Worm (Caenorhabditis elegans): ENCODE measurements around the gene R09H10.7.

R09H10.7 gene

DNA sequence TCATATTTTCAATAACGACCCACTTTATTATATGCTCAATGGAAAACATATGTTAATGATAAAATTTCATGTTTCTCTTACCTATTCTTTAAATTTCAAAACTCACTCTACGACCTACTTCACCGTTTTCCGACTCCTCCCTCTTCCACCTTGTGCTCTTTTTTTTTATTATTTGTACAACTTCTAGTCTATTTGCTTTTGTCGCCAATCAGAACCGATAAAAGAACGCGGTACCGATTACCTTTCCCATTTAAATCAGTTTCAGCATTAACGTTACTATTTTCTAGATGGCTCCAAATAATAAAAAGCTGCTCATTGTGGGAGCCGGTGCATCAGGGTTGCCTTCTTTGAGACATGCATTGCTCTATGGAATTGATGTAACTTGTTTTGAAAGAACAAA lies 40.8 kb downstream of the R09H10.7 start, which contains the start of gene fmo-1:
fmo-1 (plus strand) TSS at position 98 of the 400 bp plus-strand sequence.
- no peak for TF ChIP-seq nfya-1 (tag; optimal IDR thresholded peaks at IDR 0.05)
- TF ChIP-seq pax-1 (tag; optimal IDR thresholded peaks at IDR 0.05) = no peak
- TF ChIP-seq sdc-2 (tag; optimal IDR thresholded peaks at IDR 0.05) = no peak
- no peak for TF ChIP-seq T23F11.4 (GFP tag; optimal IDR thresholded peaks at IDR 0.05)
- TF ChIP-seq unc-86 (tag; optimal IDR thresholded peaks at IDR 0.05) = no peak
- TF ChIP-seq odd-2 (tag; optimal IDR thresholded peaks at IDR 0.05) = no peak
- no peak for TF ChIP-seq tbx-7 (tag; optimal IDR thresholded peaks at IDR 0.05)
- no peak for TF ChIP-seq che-1 (tag; optimal IDR thresholded peaks at IDR 0.05)
- no peak for TF ChIP-seq ceh-14 (tag; optimal IDR thresholded peaks at IDR 0.05)

DNA sequence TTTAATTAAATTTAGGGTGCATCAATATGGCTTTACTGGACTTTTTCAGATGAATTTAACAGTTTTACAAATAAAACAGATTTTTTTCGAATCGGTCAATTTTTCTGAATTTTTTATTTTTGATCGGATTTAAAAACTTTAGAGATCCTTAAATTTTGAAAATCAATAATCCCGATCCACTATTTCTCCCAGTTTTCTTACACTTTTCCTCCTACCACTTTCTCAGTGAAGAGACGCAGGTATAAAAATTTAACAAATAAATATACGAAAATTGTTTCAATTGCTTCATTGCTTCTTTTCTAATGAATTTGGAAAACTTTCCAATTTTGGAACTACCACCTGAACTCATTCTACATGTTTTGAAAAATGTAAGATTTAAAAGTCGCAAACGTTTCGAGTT lies 43.2 kb downstream of the R09H10.7 start, which contains the start of gene K08C7.7:
K08C7.7 (plus strand) TSS at position 301 of the 400 bp plus-strand sequence.
- no peak for TF ChIP-seq pax-1 (tag; optimal IDR thresholded peaks at IDR 0.05)
- no peak for TF ChIP-seq hlh-30 (tag; optimal IDR thresholded peaks at IDR 0.05; ENCODE audit: insufficient read depth)
- no peak for TF ChIP-seq odd-2 (tag; optimal IDR thresholded peaks at IDR 0.05)
- TF ChIP-seq sox-4 (tag; optimal IDR thresholded peaks at IDR 0.05) = no peak
- no peak for TF ChIP-seq rnt-1 (tag; optimal IDR thresholded peaks at IDR 0.05)

DNA sequence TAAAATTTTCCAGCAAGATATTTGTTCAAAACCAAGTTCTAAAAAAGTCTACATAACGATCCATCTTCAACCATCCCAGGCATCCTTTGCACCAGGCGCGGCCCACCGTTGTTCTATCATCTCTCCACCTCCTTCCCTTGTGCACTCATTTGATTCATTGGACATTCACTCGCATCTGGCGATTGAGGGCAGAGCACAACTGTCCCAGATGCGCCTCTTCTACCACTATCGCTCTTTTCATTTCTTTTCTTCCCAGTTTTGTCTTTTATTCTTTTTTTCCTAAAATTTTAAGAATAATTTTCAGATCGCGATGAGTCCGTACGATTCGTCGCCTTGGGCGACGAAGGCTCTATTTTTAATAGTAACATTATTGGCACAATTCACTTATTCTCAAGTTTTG lies 45.6 kb downstream of the R09H10.7 start, which contains the start of gene epi-1:
epi-1 (plus strand) TSS at position 301 of the 400 bp plus-strand sequence.
- TF ChIP-seq unc-3 (GFP tag; conservative IDR thresholded peaks at IDR 0.05) (no peak), unc-3 (tag; optimal IDR thresholded peaks at IDR 0.05) (no peak), nfya-1 (tag; optimal IDR thresholded peaks at IDR 0.05) (no peak), rnt-1 (tag; optimal IDR thresholded peaks at IDR 0.05) (no peak), ceh-24 (tag; optimal IDR thresholded peaks at IDR 0.05) (no peak), hlh-8 (tag; optimal IDR thresholded peaks at IDR 0.05) (peak; percentile 2), sox-2 (GFP tag; IDR thresholded peaks at IDR 0.05) (no peak)

DNA sequence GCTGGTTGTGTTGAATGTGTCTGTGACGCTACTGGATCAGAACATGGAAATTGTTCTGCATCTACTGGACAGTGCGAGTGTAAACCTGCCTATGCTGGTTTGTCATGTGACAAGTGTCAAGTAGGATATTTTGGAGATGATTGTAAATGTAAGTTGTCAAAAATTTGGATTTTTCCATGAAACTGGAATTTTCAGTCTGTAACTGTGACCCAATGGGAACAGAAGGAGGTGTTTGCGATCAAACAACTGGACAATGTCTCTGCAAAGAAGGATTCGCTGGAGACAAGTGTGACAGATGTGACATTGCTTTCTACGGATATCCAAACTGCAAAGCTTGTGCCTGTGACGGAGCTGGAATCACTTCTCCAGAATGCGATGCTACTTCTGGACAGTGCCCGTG lies 47.6 kb downstream of the R09H10.7 start:
- TF ChIP-seq eyg-1 (tag; optimal IDR thresholded peaks at IDR 0.05) (no peak), ceh-6 (GFP tag; optimal IDR thresholded peaks at IDR 0.05) (no peak), hlh-30 (tag; optimal IDR thresholded peaks at IDR 0.05; ENCODE audit: insufficient read depth) (no peak), sox-2 (GFP tag; IDR thresholded peaks at IDR 0.05) (no peak), hlh-6 (tag; optimal IDR thresholded peaks at IDR 0.05) (no peak), fkh-10 (GFP tag; optimal IDR thresholded peaks at IDR 0.05) (no peak), pros-1 (tag; optimal IDR thresholded peaks at IDR 0.05) (no peak), lim-6 (tag; optimal IDR thresholded peaks at IDR 0.05) (no peak), nhr-11 (tag; optimal IDR thresholded peaks at IDR 0.05) (no peak), unc-42 (tag; optimal IDR thresholded peaks at IDR 0.05) (no peak), C08G9.2 (tag; optimal IDR thresholded peaks at IDR 0.05) (no peak), ttx-3 (tag; optimal IDR thresholded peaks at IDR 0.05) (no peak), elt-4 (tag; optimal IDR thresholded peaks at IDR 0.05) (no peak), tbx-2 (tag; optimal IDR thresholded peaks at IDR 0.05) (no peak), ceh-30 (tag; optimal IDR thresholded peaks at IDR 0.05) (no peak), F13H6.1 (tag; optimal IDR thresholded peaks at IDR 0.05) (no peak), che-1 (tag; optimal IDR thresholded peaks at IDR 0.05) (no peak), pqm-1 (tag; optimal IDR thresholded peaks at IDR 0.05) (no peak), T23F11.4 (GFP tag; optimal IDR thresholded peaks at IDR 0.05) (no peak)
